Worm (Caenorhabditis elegans): ENCODE data around the gene F02A9.1.

DNA sequence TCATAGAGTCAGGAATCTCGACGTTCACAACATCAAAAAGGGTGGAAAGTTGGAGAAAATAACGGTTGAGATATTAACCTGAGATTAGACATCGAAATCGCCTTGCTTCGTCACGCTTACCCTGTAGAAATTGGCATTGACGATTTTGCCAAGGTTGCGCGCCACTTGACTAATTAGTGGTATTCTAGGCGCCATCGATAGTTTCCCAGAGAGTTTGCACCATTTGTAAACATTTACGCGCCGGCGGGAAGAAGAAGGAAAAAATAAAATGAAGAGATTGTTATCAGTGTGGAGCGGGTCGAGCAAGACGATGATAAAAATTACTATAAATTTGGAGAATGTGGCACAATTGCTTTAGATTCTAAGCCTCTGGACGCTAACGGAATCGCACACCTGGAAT lies 32.7 kb upstream of the F02A9.1 start:
- no peak for TF ChIP-seq hlh-26 (GFP tag; conservative IDR thresholded peaks at IDR 0.05)
- no peak for TF ChIP-seq ets-4 (GFP tag; optimal IDR thresholded peaks at IDR 0.05)
- TF ChIP-seq ceh-79 (tag; optimal IDR thresholded peaks at IDR 0.05): no peak
- no peak for TF ChIP-seq atf-7 (tag; optimal IDR thresholded peaks at IDR 0.05)
- no peak for TF ChIP-seq snpc-3.4 (tag; optimal IDR thresholded peaks at IDR 0.05)
- no peak for TF ChIP-seq gei-17 (GFP tag; optimal IDR thresholded peaks at IDR 0.05)
